Worm (Caenorhabditis elegans): ENCODE measurements around the gene C23H5.11.

The C23H5.11 gene

DNA sequence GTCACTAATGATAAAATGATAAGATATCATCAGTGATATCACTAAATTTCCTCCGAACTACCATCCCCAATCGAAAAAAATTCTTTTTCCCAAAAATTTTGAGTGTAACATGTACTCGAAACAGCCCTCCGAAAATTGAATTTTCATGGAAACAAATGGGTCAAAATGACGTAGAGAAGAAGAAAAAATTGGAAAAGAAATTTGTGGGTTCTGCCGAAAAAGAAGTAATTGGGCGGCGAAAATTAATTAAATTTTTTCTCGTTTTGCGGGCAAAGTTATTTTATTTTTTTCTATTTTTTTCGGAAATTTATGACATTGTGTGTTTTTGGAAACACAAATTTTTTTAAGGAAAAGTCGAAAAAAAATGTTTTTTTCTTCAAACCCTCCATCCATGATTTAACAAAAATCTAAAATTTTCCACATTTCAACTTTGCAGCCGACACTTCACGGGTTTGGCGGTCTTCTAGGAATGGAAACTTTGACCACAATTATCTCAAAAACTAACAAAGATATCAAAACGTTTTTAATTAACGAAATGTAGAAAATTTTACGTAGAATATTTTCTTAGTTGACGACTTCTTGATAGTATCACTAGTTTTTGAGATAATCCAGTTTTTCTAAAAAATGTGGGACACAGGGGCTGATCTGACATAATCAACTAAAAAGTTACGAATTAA is 22.4 kb downstream of the C23H5.11 start:
- TF ChIP-seq nhr-77 (tag; optimal IDR thresholded peaks at IDR 0.05) (no peak), nhr-47 (tag; optimal IDR thresholded peaks at IDR 0.05) (peak; percentile 48), efl-1 (optimal IDR thresholded peaks at IDR 0.05) (no peak), efl-1 (GFP tag; optimal IDR thresholded peaks at IDR 0.05 in 1 of 2) (peak in 1 of 2 experiments; percentile 54), nhr-90 (tag; optimal IDR thresholded peaks at IDR 0.05; ENCODE audit: poor library complexity) (no peak), hpl-2 (GFP tag; optimal IDR thresholded peaks at IDR 0.05) (no peak), fkh-8 (tag; optimal IDR thresholded peaks at IDR 0.05) (peak; percentile 37), lin-14 (GFP tag; optimal IDR thresholded peaks at IDR 0.05) (peak; percentile 52), dpl-1 (GFP tag; optimal IDR thresholded peaks at IDR 0.05) (no peak), nhr-71 (tag; optimal IDR thresholded peaks at IDR 0.05) (peak; percentile 52), tbx-2 (tag; optimal IDR thresholded peaks at IDR 0.05) (peak; percentile 34), nhr-19 (GFP tag; conservative IDR thresholded peaks at IDR 0.05) (no peak), elt-3 (tag; optimal IDR thresholded peaks at IDR 0.05) (peak in 1 of 6 experiments; percentile 0)

- TF ChIP-seq grh-1 (GFP tag; IDR thresholded peaks at IDR 0.05) (no peak), lin-14 (GFP tag; optimal IDR thresholded peaks at IDR 0.05) (peak; percentile 34), mef-2 (tag; optimal IDR thresholded peaks at IDR 0.05) (no peak), efl-1 (optimal IDR thresholded peaks at IDR 0.05) (no peak), efl-1 (GFP tag; optimal IDR thresholded peaks at IDR 0.05 in 1 of 2) (peak in 1 of 2 experiments; percentile 85), lin-39 (tag; optimal IDR thresholded peaks at IDR 0.05) (no peak), mab-9 (GFP tag; IDR thresholded peaks at IDR 0.05) (no peak), fkh-8 (tag; optimal IDR thresholded peaks at IDR 0.05) (no peak), pag-3 (tag; optimal IDR thresholded peaks at IDR 0.05; ENCODE audit: borderline replicate concordance, insufficient read depth) (no peak), nhr-85 (tag) (no peak), nhr-77 (tag; optimal IDR thresholded peaks at IDR 0.05) (no peak), ztf-11 (tag; optimal IDR thresholded peaks at IDR 0.05) (no peak)
These were observed 33.8 kb downstream of the C23H5.11 start, which contains the start of gene arrd-26 for ce11 chrIV:2065895-2066294. TSS of gene arrd-26 (plus strand) at chrIV:2066195.

- no peak for TF ChIP-seq efl-1 (optimal IDR thresholded peaks at IDR 0.05)
- TF ChIP-seq efl-1 (GFP tag; optimal IDR thresholded peaks at IDR 0.05 in 1 of 2), result peak in 1 of 2 experiments; percentile 88
- no peak for TF ChIP-seq zip-4 (GFP tag; optimal IDR thresholded peaks at IDR 0.05)
- TF ChIP-seq egl-27 (tag; optimal IDR thresholded peaks at IDR 0.05), result no peak
These were observed 40.7 kb downstream of the C23H5.11 start, which contains the start of gene R05C11.2 for ce11 chrIV:2059011-2059410. TSS of gene R05C11.2 (minus strand) at chrIV:2059111.

DNA sequence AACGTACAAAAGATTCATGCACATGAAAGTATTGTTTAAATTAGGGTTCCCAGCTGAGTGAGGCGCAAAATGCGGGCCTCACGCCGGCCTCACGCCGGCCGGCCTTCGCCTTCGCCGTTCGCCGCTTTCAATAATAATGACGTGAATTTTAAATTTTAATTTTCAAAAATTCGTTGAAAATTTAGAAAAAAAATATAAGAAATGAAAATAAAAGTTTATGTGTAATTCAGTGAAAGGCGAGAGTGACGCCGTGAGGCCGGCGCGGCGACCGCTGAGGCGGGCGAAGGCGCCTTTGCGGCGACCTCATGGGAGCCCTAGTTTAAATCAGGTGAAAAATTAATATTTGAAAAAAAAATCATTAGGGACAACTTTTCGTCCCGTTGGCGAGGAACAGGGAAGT is 42.2 kb downstream of the C23H5.11 start:
- TF ChIP-seq nhr-90 (tag; optimal IDR thresholded peaks at IDR 0.05; ENCODE audit: poor library complexity) (no peak), lin-35 (GFP tag; optimal IDR thresholded peaks at IDR 0.05) (no peak), tlp-1 (tag; optimal IDR thresholded peaks at IDR 0.05) (no peak), rnt-1 (tag; optimal IDR thresholded peaks at IDR 0.05) (no peak)

DNA sequence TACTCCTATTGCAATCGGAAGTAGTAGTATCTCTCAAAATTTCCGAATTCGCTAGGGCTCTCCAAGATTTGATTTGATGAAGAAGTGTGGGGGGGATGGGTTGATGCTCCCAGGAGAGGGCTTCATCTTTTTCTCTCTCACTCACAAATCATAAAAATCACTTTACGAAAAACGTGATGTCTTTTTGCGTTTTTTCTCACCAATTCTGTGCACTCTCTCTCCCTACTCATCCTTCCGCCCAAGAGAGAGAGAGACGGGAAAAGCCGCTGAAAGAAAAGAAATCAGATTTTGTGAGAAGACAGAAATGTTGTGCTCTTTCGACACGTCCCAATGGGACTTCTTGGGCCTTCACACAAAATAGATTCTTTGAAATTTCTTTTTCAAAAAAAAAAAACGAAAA is 46.1 kb downstream of the C23H5.11 start:
- TF ChIP-seq fkh-4 (tag; optimal IDR thresholded peaks at IDR 0.05; ENCODE audit: borderline replicate concordance), result no peak
- no peak for TF ChIP-seq ama-1 (optimal IDR thresholded peaks at IDR 0.05)
- TF ChIP-seq xbp-1 (tag; optimal IDR thresholded peaks at IDR 0.05), result no peak
- no peak for TF ChIP-seq lir-3 (tag; optimal IDR thresholded peaks at IDR 0.05; ENCODE audit: poor library complexity)
- TF ChIP-seq lin-15B (tag; optimal IDR thresholded peaks at IDR 0.05), result no peak
- peak; percentile 27 to 63 for TF ChIP-seq lsy-2 (tag; optimal IDR thresholded peaks at IDR 0.05)
- no peak for TF ChIP-seq hlh-17 (GFP tag; optimal IDR thresholded peaks at IDR 0.05; ENCODE audit: borderline replicate concordance)
- TF ChIP-seq lin-14 (GFP tag; optimal IDR thresholded peaks at IDR 0.05), result peak; percentile 89
- TF ChIP-seq ceh-88 (GFP tag; IDR thresholded peaks at IDR 0.05), result no peak
- TF ChIP-seq isw-1 (GFP tag; IDR thresholded peaks at IDR 0.05), result peak; percentile 10; the same call in 1 of the 2 replicates
- no peak for TF ChIP-seq sptf-1 (tag; optimal IDR thresholded peaks at IDR 0.05)
- TF ChIP-seq jun-1 (tag; optimal IDR thresholded peaks at IDR 0.05), result no peak
- no peak for TF ChIP-seq fkh-8 (tag; optimal IDR thresholded peaks at IDR 0.05)
- no peak for TF ChIP-seq pqm-1 (tag; optimal IDR thresholded peaks at IDR 0.05)
- no peak for TF ChIP-seq Y116A8C.19 (tag; optimal IDR thresholded peaks at IDR 0.05; ENCODE audit: borderline replicate concordance)
- peak in 1 of 2 experiments; percentile 23 for TF ChIP-seq lin-35 (GFP tag; optimal IDR thresholded peaks at IDR 0.05)
- TF ChIP-seq ceh-82 (tag; optimal IDR thresholded peaks at IDR 0.05), result peak in 1 of 3 experiments; percentile 24
- TF ChIP-seq C16A3.4 (tag; optimal IDR thresholded peaks at IDR 0.05), result no peak
- no peak for TF ChIP-seq zag-1 (tag; optimal IDR thresholded peaks at IDR 0.05)
- TF ChIP-seq lin-13 (GFP tag; optimal IDR thresholded peaks at IDR 0.05), result no peak
- peak; percentile 17 to 21 for TF ChIP-seq efl-1 (optimal IDR thresholded peaks at IDR 0.05)
- no peak for TF ChIP-seq efl-1 (GFP tag; optimal IDR thresholded peaks at IDR 0.05 in 1 of 2)

Measured in whole organism, L1 larva.